Worm (Caenorhabditis elegans) whole organism, L4 larva: ENCODE data around the gene F53A10.2.

Source experiments
- arid-1 ChIP-seq: fragments of 200-800 bp; sonication (Bioruptor generic); conservative IDR thresholded peaks from 2 replicates; pipeline ENCODE4 v1.3.6; 2022; ENCODE audit warnings: missing genetic modification reagents, missing genetic modification characterization, missing compliant biosample characterization
- ctbp-1 ChIP-seq: fragments of 200-800 bp; sonication (Bioruptor generic); IDR thresholded peaks from 2 replicates; pipeline ENCODE4 v1.3.6; 2022; ENCODE audit warnings: missing genetic modification reagents, missing genetic modification characterization, missing compliant biosample characterization
- egl-27 ChIP-seq: sonication (generic microtip); optimal IDR thresholded peaks from 3 replicates; lab custom pipeline; 2017; ENCODE audit warnings: missing biosample characterization, missing genetic modification reagents, missing genetic modification characterization
- fkh-10 ChIP-seq: fragments of 150-350 bp; optimal IDR thresholded peaks from 2 replicates; lab custom pipeline; 2014; ENCODE audit warnings: missing biosample characterization, missing genetic modification reagents, missing genetic modification characterization
- mdt-29 ChIP-seq: fragments of 200-800 bp; sonication (Bioruptor generic); IDR thresholded peaks from 2 replicates; pipeline ENCODE4 v1.3.6; 2022; ENCODE audit warnings: missing genetic modification reagents, missing genetic modification characterization, missing compliant biosample characterization

DNA sequence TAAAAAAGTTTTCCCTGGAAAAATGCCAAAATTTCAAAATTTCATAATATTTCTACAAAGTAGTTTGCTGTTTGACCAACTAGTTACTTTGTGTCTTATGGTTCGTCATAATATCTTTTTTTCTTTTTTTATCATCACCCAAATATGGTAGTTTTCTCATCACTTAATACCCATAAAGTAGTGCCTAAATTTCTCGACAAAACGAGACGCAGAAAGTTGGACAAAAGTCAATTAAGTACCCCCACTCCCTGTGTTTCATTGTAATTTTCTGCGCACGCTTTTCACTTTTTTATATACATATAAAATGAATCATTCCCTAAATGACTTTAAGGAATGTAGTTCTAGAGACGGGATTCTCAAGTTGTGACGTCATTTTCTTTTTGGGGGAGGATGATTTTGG is 6.3 kb downstream of the F53A10.2 start:
- TF ChIP-seq egl-27 (tag; lab: Kevin White, UChicago), result no peak
- no peak for TF ChIP-seq ctbp-1 (GFP tag; lab: Robert Waterston, UW)
- no peak for TF ChIP-seq arid-1 (GFP tag; lab: Robert Waterston, UW)
- TF ChIP-seq mdt-29 (GFP tag; lab: Robert Waterston, UW), result no peak
- TF ChIP-seq fkh-10 (GFP tag; lab: Kevin White, UChicago), result peak; percentile 16
